Fruit fly (Drosophila melanogaster): ENCODE measurements around the gene CG13733.

The CG13733 gene

dm6 chr3L:17475979-17476393 lies 2.7 kb downstream of the CG13733 start, which contains the start of gene CG34250 (continued):
- TF ChIP-seq tgo (GFP tag; IDR thresholded peaks at IDR 0.05): no peak; the same call in 2 of the 3 replicates
- peak; percentile 48 for TF ChIP-seq mam (GFP tag; optimal IDR thresholded peaks at IDR 0.05)
- TF ChIP-seq Usf (GFP tag; optimal IDR thresholded peaks at IDR 0.05): no peak
- peak; percentile 12 for TF ChIP-seq CG10431 (GFP tag; optimal IDR thresholded peaks at IDR 0.05)
- TF ChIP-seq luna (GFP tag; optimal IDR thresholded peaks at IDR 0.05): no peak
- no peak for TF ChIP-seq Mes4 (GFP tag; optimal IDR thresholded peaks at IDR 0.05)
- TF ChIP-seq trh (GFP tag; optimal IDR thresholded peaks at IDR 0.05): no peak
- no peak for TF ChIP-seq CG8765 (GFP tag; IDR thresholded peaks at IDR 0.05)
- no peak for TF ChIP-seq Neu2 (GFP tag; optimal IDR thresholded peaks at IDR 0.05; ENCODE audit: borderline replicate concordance)
- TF ChIP-seq CG2889 (GFP tag; IDR thresholded peaks at IDR 0.05): no peak
- peak; percentile 43; the same call in 1 of the 2 replicates for TF ChIP-seq tna (GFP tag; IDR thresholded peaks at IDR 0.05; ENCODE audit: partially characterized antibody)
- no peak for TF ChIP-seq HLH3B (GFP tag; IDR thresholded peaks at IDR 0.05)
- TF ChIP-seq gfzf (GFP tag; optimal IDR thresholded peaks at IDR 0.05): peak; percentile 39
- no peak for TF ChIP-seq org-1 (GFP tag; optimal IDR thresholded peaks at IDR 0.05)
- TF ChIP-seq CG12071 (GFP tag; optimal IDR thresholded peaks at IDR 0.05): no peak
- TF ChIP-seq zen2 (GFP tag; IDR thresholded peaks at IDR 0.05; ENCODE audit: partially characterized antibody): peak; percentile 44; the same call in 2 of the 3 replicates
- TF ChIP-seq croc (GFP tag; conservative IDR thresholded peaks at IDR 0.05): no peak
- TF ChIP-seq Gug (GFP tag; IDR thresholded peaks at IDR 0.05): no peak; the same call in 3 of the 4 replicates
- no peak for TF ChIP-seq prd (optimal IDR thresholded peaks at IDR 0.05)
- no peak for TF ChIP-seq prd (GFP tag; IDR thresholded peaks at IDR 0.05)
- peak; percentile 45 for TF ChIP-seq CG18764 (GFP tag; optimal IDR thresholded peaks at IDR 0.05)
- TF ChIP-seq NC2β (GFP tag; optimal IDR thresholded peaks at IDR 0.05): no peak
- no peak for TF ChIP-seq CG10321 (GFP tag; IDR thresholded peaks at IDR 0.05)
- TF ChIP-seq gem (tag; optimal IDR thresholded peaks at IDR 0.05): peak; percentile 33
- no peak for TF ChIP-seq klu (GFP tag; IDR thresholded peaks at IDR 0.05)
- TF ChIP-seq Hr78 (GFP tag; optimal IDR thresholded peaks at IDR 0.05): no peak
- TF ChIP-seq CG13624 (GFP tag; optimal IDR thresholded peaks at IDR 0.05): no peak
- TF ChIP-seq CG9727 (GFP tag; optimal IDR thresholded peaks at IDR 0.05): peak; percentile 31
- TF ChIP-seq wor (GFP tag; IDR thresholded peaks at IDR 0.05): no peak
- peak; percentile 66; the same call in 1 of the 2 replicates for TF ChIP-seq hbn (GFP tag; IDR thresholded peaks at IDR 0.05; ENCODE audit: partially characterized antibody)
- TF ChIP-seq nerfin-1 (tag; optimal IDR thresholded peaks at IDR 0.05): peak; percentile 25
- peak; percentile 35 for TF ChIP-seq Dp (GFP tag; optimal IDR thresholded peaks at IDR 0.05)
- no peak for TF ChIP-seq TFAM (GFP tag; optimal IDR thresholded peaks at IDR 0.05)
- TF ChIP-seq CG17359 (tag; optimal IDR thresholded peaks at IDR 0.05): peak; percentile 9
- TF ChIP-seq CG5953 (GFP tag; IDR thresholded peaks at IDR 0.05): no peak
- TF ChIP-seq lov (optimal IDR thresholded peaks at IDR 0.05): no peak
- no peak for TF ChIP-seq lov (GFP tag; IDR thresholded peaks at IDR 0.05)
- peak; percentile 48 for TF ChIP-seq CG1602 (GFP tag; optimal IDR thresholded peaks at IDR 0.05)
- TF ChIP-seq CG3838 (GFP tag; optimal IDR thresholded peaks at IDR 0.05): peak; percentile 28
- TF ChIP-seq Vsx1 (GFP tag; optimal IDR thresholded peaks at IDR 0.05): peak; percentile 17
- TF ChIP-seq Dip3 (GFP tag; optimal IDR thresholded peaks at IDR 0.05): peak; percentile 19
- no peak for TF ChIP-seq bigmax (GFP tag; optimal IDR thresholded peaks at IDR 0.05)
- no peak for TF ChIP-seq Hr39 (optimal IDR thresholded peaks at IDR 0.05)
- TF ChIP-seq emc (GFP tag; optimal IDR thresholded peaks at IDR 0.05): no peak
- TF ChIP-seq Asciz (GFP tag; optimal IDR thresholded peaks at IDR 0.05): no peak
- no peak for TF ChIP-seq ranshi (GFP tag; IDR thresholded peaks at IDR 0.05)
- TF ChIP-seq gt (GFP tag; IDR thresholded peaks at IDR 0.05): no peak
- TF ChIP-seq vvl (GFP tag; IDR thresholded peaks at IDR 0.05): no peak
- TF ChIP-seq Myb (GFP tag; optimal IDR thresholded peaks at IDR 0.05): peak; percentile 63
- TF ChIP-seq otp (GFP tag; IDR thresholded peaks at IDR 0.05): no peak
- TF ChIP-seq CG6272 (GFP tag; IDR thresholded peaks at IDR 0.05): no peak
- TF ChIP-seq Deaf1 (tag; optimal IDR thresholded peaks at IDR 0.05): peak; percentile 3
- TF ChIP-seq MBD-R2 (GFP tag; IDR thresholded peaks at IDR 0.05): peak; percentile 68
